Fruit fly (Drosophila melanogaster) whole organism, embryonic: ENCODE measurements around the gene Nup98-96.

ENCODE experiments used
- Abd-B ChIP-seq: fragments of 200-800 bp; sonication (Bioruptor generic); optimal IDR thresholded peaks from 2 replicates; lab custom pipeline; 2018; ENCODE audit warnings: missing biosample characterization, mild to moderate bottlenecking, missing genetic modification characterization, moderate library complexity
- Ada2b ChIP-seq: fragments of 200-800 bp; sonication (Bioruptor generic); IDR thresholded peaks from 2 replicates; pipeline ENCODE4 v1.3.6; 2022; ENCODE audit warnings: missing biosample characterization, missing genetic modification characterization
- CG12071 ChIP-seq: fragments of 200-800 bp; sonication (Bioruptor generic); optimal IDR thresholded peaks from 3 replicates; lab custom pipeline; 2018; ENCODE audit warnings: missing biosample characterization, mild to moderate bottlenecking, missing genetic modification characterization
- CG12104 ChIP-seq: fragments of 200-800 bp; sonication (Bioruptor generic); optimal IDR thresholded peaks from 3 replicates; lab custom pipeline; 2016; ENCODE audit warnings: missing biosample characterization, missing genetic modification characterization
- CG12769 ChIP-seq: fragments of 200-800 bp; sonication (Bioruptor generic); optimal IDR thresholded peaks from 2 replicates; lab custom pipeline; 2019; ENCODE audit warnings: missing biosample characterization, mild to moderate bottlenecking, missing genetic modification characterization, moderate library complexity
- CG13287 ChIP-seq: fragments of 200-800 bp; sonication (Bioruptor generic); IDR thresholded peaks from 2 replicates; pipeline ENCODE4 v1.3.6; 2022; ENCODE audit warnings: missing biosample characterization, missing genetic modification characterization; ENCODE audit not compliant: partially characterized antibody
- CG14860 ChIP-seq: fragments of 200-800 bp; sonication (Bioruptor generic); IDR thresholded peaks from 3 replicates; pipeline ENCODE4 v1.3.6; 2022; ENCODE audit warnings: missing biosample characterization, missing genetic modification characterization; ENCODE audit not compliant: partially characterized antibody
- CG16813 ChIP-seq: fragments of 200-800 bp; sonication (Bioruptor generic); IDR thresholded peaks from 3 replicates; pipeline ENCODE4 v1.3.6; 2022; ENCODE audit warnings: missing biosample characterization, missing genetic modification characterization; ENCODE audit not compliant: partially characterized antibody
- CG42726 ChIP-seq: fragments of 200-800 bp; sonication (Bioruptor generic); IDR thresholded peaks from 2 replicates; pipeline ENCODE4 v1.3.6; 2022; ENCODE audit warnings: missing biosample characterization, missing genetic modification characterization; ENCODE audit not compliant: partially characterized antibody
- CG43689 ChIP-seq: fragments of 200-800 bp; sonication (Bioruptor generic); IDR thresholded peaks from 2 replicates; pipeline ENCODE4 v1.3.6; 2022; ENCODE audit warnings: missing biosample characterization, missing genetic modification characterization
- CG4854 ChIP-seq: fragments of 200-800 bp; sonication (Bioruptor generic); optimal IDR thresholded peaks from 2 replicates; lab custom pipeline; 2016; ENCODE audit warnings: missing biosample characterization, missing genetic modification characterization, inconsistent platforms
- CG6272 ChIP-seq: fragments of 200-800 bp; sonication (Bioruptor generic); IDR thresholded peaks from 2 replicates; pipeline ENCODE4 v1.3.6; 2022; ENCODE audit warnings: missing biosample characterization, missing genetic modification characterization
- CG6854 ChIP-seq: fragments of 200-800 bp; sonication (Bioruptor generic); optimal IDR thresholded peaks from 3 replicates; lab custom pipeline; 2017; ENCODE audit warnings: missing biosample characterization, mild to moderate bottlenecking, missing genetic modification characterization
- CG7357 ChIP-seq: fragments of 200-800 bp; sonication (Bioruptor generic); IDR thresholded peaks from 3 replicates; pipeline ENCODE4 v1.3.6; 2022; ENCODE audit warnings: missing biosample characterization, missing genetic modification characterization
- Dek ChIP-seq: fragments of 200-800 bp; sonication (Bioruptor generic); optimal IDR thresholded peaks from 3 replicates; lab custom pipeline; 2019; ENCODE audit warnings: missing biosample characterization, mild to moderate bottlenecking, missing genetic modification characterization, moderate library complexity
- Eip74EF ChIP-seq, 2 experiments: fragments of 200-800 bp in 1 of 2; fragments of >200 bp in 1 of 2; sonication (Bioruptor generic) in 1 of 2; optimal IDR thresholded peaks; 2 replicates each; lab custom pipeline; 2017 to 2019; ENCODE audit warnings: missing biosample characterization in 2 of 2, missing genetic modification characterization in 2 of 2, mild to moderate bottlenecking in 1 of 2, moderate library complexity in 1 of 2
- Hmx ChIP-seq: fragments of 200-800 bp; sonication (Bioruptor generic); optimal IDR thresholded peaks from 2 replicates; lab custom pipeline; 2016; ENCODE audit warnings: missing biosample characterization, missing genetic modification characterization
- NFAT ChIP-seq: fragments of 200-800 bp; sonication (Bioruptor generic); IDR thresholded peaks from 2 replicates; pipeline ENCODE4 v1.3.6; 2022; ENCODE audit warnings: missing biosample characterization, missing genetic modification characterization
- Oaz ChIP-seq: fragments of 200-800 bp; sonication (Bioruptor generic); IDR thresholded peaks from 2 replicates; pipeline ENCODE4 v1.3.6; 2022; ENCODE audit warnings: missing biosample characterization, missing genetic modification characterization
- Opbp ChIP-seq: fragments of 200-800 bp; sonication (Bioruptor generic); IDR thresholded peaks from 3 replicates; pipeline ENCODE4 v1.3.6; 2022; ENCODE audit warnings: missing biosample characterization, missing genetic modification characterization; ENCODE audit not compliant: partially characterized antibody
- Scr ChIP-seq: fragments of 200-800 bp; sonication (Bioruptor generic); IDR thresholded peaks from 2 replicates; pipeline ENCODE4 v1.3.6; 2022; ENCODE audit warnings: missing biosample characterization, missing genetic modification characterization; ENCODE audit not compliant: partially characterized antibody
- ato ChIP-seq: fragments of 200-800 bp; sonication (Bioruptor generic); IDR thresholded peaks from 2 replicates; pipeline ENCODE4 v1.3.6; 2022; ENCODE audit warnings: missing biosample characterization, missing genetic modification characterization; ENCODE audit not compliant: partially characterized antibody
- btn ChIP-seq: fragments of 200-800 bp; sonication (Bioruptor generic); optimal IDR thresholded peaks from 2 replicates; lab custom pipeline; 2016; ENCODE audit warnings: missing biosample characterization, missing genetic modification characterization
- ci ChIP-seq: fragments of 200-800 bp; sonication (Bioruptor generic); IDR thresholded peaks from 3 replicates; pipeline ENCODE4 v1.3.6; 2022; ENCODE audit warnings: missing biosample characterization, missing genetic modification characterization
- crc ChIP-seq: fragments of 200-800 bp; sonication (Bioruptor generic); optimal IDR thresholded peaks from 2 replicates; lab custom pipeline; 2016; ENCODE audit warnings: missing biosample characterization, missing genetic modification characterization
- crol ChIP-seq: fragments of 200-800 bp; sonication (Bioruptor generic); IDR thresholded peaks from 2 replicates; pipeline ENCODE4 v1.3.6; 2022; ENCODE audit warnings: missing biosample characterization, missing genetic modification characterization
- dati ChIP-seq: fragments of 200-800 bp; sonication (Bioruptor generic); IDR thresholded peaks from 2 replicates; pipeline ENCODE4 v1.3.6; 2022; ENCODE audit warnings: missing biosample characterization, missing genetic modification characterization
- fru ChIP-seq: fragments of >200 bp; optimal IDR thresholded peaks from 2 replicates; lab custom pipeline; 2017
- ftz-f1 ChIP-seq: fragments of 200-800 bp; sonication (Bioruptor generic); optimal IDR thresholded peaks from 2 replicates; lab custom pipeline; 2016; ENCODE audit warnings: missing biosample characterization, missing genetic modification characterization
- hb ChIP-seq: fragments of 200-800 bp; sonication (Bioruptor generic); IDR thresholded peaks from 3 replicates; pipeline ENCODE4 v1.3.6; 2022; ENCODE audit warnings: missing biosample characterization, missing genetic modification characterization; ENCODE audit not compliant: partially characterized antibody
- inv ChIP-seq: fragments of 200-800 bp; sonication (Bioruptor generic); IDR thresholded peaks from 2 replicates; pipeline ENCODE4 v1.3.6; 2022; ENCODE audit warnings: missing biosample characterization, missing genetic modification characterization; ENCODE audit not compliant: partially characterized antibody
- knrl ChIP-seq: fragments of 200-800 bp; sonication (Bioruptor generic); IDR thresholded peaks from 3 replicates; pipeline ENCODE4 v1.3.6; 2022; ENCODE audit warnings: missing biosample characterization, missing genetic modification characterization; ENCODE audit not compliant: partially characterized antibody
- lilli ChIP-seq: fragments of 200-800 bp; sonication (Bioruptor generic); optimal IDR thresholded peaks from 3 replicates; lab custom pipeline; 2016; ENCODE audit warnings: missing biosample characterization, missing genetic modification characterization
- luna ChIP-seq: fragments of 200-800 bp; sonication (Bioruptor generic); optimal IDR thresholded peaks from 2 replicates; lab custom pipeline; 2016; ENCODE audit warnings: missing biosample characterization, missing genetic modification characterization
- nom ChIP-seq: fragments of 200-800 bp; sonication (Bioruptor generic); optimal IDR thresholded peaks from 2 replicates; lab custom pipeline; 2017; ENCODE audit warnings: missing biosample characterization, missing genetic modification characterization, mild to moderate bottlenecking, moderate library complexity, missing genetic modification reagents
- pan ChIP-seq, 4 experiments: fragments of >200 bp in 3 of 4; fragments of 200-800 bp in 1 of 4; sonication (Bioruptor generic) in 1 of 4; optimal IDR thresholded peaks in 3 of 4; IDR thresholded peaks in 1 of 4; 2 replicates each; pipeline versions ENCODE4 v1.3.6 to Lab custom; 2017 to 2022; ENCODE audit warnings: missing biosample characterization in 2 of 4, missing genetic modification characterization in 2 of 4, mixed read lengths in 1 of 4
- pfk ChIP-seq: fragments of 200-800 bp; sonication (Bioruptor generic); optimal IDR thresholded peaks from 2 replicates; lab custom pipeline; 2018; ENCODE audit warnings: missing biosample characterization, mild to moderate bottlenecking, missing genetic modification characterization, moderate library complexity
- schlank ChIP-seq: fragments of 200-800 bp; sonication (Bioruptor generic); optimal IDR thresholded peaks from 2 replicates; lab custom pipeline; 2018; ENCODE audit warnings: missing biosample characterization, mild to moderate bottlenecking, missing genetic modification characterization
- sd ChIP-seq: fragments of 200-800 bp; sonication (Bioruptor generic); optimal IDR thresholded peaks from 3 replicates; lab custom pipeline; 2018; ENCODE audit warnings: missing biosample characterization, mild to moderate bottlenecking, missing genetic modification characterization, moderate library complexity
- sens ChIP-seq: fragments of 200-800 bp; sonication (Bioruptor generic); peaks from one replicate; lab custom pipeline; 2016; ENCODE audit warnings: missing biosample characterization, missing genetic modification characterization
- slp2 ChIP-seq: fragments of 200-800 bp; sonication (Bioruptor generic); optimal IDR thresholded peaks from 2 replicates; lab custom pipeline; 2016; ENCODE audit warnings: missing biosample characterization, missing genetic modification characterization
- sob ChIP-seq: fragments of 200-800 bp; sonication (Bioruptor generic); IDR thresholded peaks from 2 replicates; pipeline ENCODE4 v1.3.6; 2022; ENCODE audit warnings: missing biosample characterization, missing genetic modification characterization
- sr ChIP-seq: fragments of 200-800 bp; sonication (Bioruptor generic); IDR thresholded peaks from 3 replicates; pipeline ENCODE4 v1.3.6; 2022; ENCODE audit warnings: missing biosample characterization, missing genetic modification characterization
- stc ChIP-seq: fragments of 200-800 bp; sonication (Bioruptor generic); IDR thresholded peaks from 2 replicates; pipeline ENCODE4 v1.3.6; 2022; ENCODE audit warnings: missing biosample characterization, missing genetic modification characterization
- sug ChIP-seq: fragments of 200-800 bp; optimal IDR thresholded peaks from 2 replicates; lab custom pipeline; 2019; ENCODE audit warnings: missing biosample characterization, mild to moderate bottlenecking, missing genetic modification characterization, moderate library complexity
- tna ChIP-seq: fragments of 200-800 bp; sonication (Bioruptor generic); IDR thresholded peaks from 2 replicates; pipeline ENCODE4 v1.3.6; 2022; ENCODE audit warnings: missing biosample characterization, missing genetic modification characterization; ENCODE audit not compliant: partially characterized antibody
- tx ChIP-seq: fragments of 200-800 bp; sonication (Bioruptor generic); optimal IDR thresholded peaks from 2 replicates; lab custom pipeline; 2016; ENCODE audit warnings: missing biosample characterization, missing genetic modification characterization

Gene Nup98-96

dm6 chr3R:23729632-23730471 lies 51.6 kb downstream of the Nup98-96 start (continued):
- TF ChIP-seq ftz-f1 (GFP tag; lab: Kevin White, UChicago): peak; percentile 44
- TF ChIP-seq schlank: no peak
- peak; percentile 81 for TF ChIP-seq tna
- TF ChIP-seq inv (GFP tag; lab: Robert Waterston, UW): peak; percentile 45
- no peak for TF ChIP-seq slp2 (GFP tag; lab: Kevin White, UChicago)
- TF ChIP-seq CG12071 (GFP tag; lab: Kevin White, UChicago): peak; percentile 20
- TF ChIP-seq Eip74EF (GFP tag; optimal IDR thresholded peaks at IDR 0.05; lab: Kevin White, UChicago): peak in 1 of 2 experiments; percentile 73
- TF ChIP-seq CG12769: peak; percentile 98
- TF ChIP-seq btn: no peak
- TF ChIP-seq fru: no peak
- TF ChIP-seq Opbp (GFP tag; lab: Robert Waterston, UW): peak; percentile 75
- no peak for TF ChIP-seq Hmx (GFP tag; lab: Kevin White, UChicago)
- TF ChIP-seq CG6272 (GFP tag; lab: Robert Waterston, UW): 0 out of 2 replicates have a peak, but pooled peaks have one; percentile 27
- TF ChIP-seq sug (tag; lab: Kevin White, UChicago): peak; percentile 88
- TF ChIP-seq hb: peak; percentile 53; the same call in 1 of the 3 replicates
- no peak for TF ChIP-seq crc (GFP tag; lab: Kevin White, UChicago)
- no peak for TF ChIP-seq Oaz (GFP tag; lab: Robert Waterston, UW)
- TF ChIP-seq Scr (GFP tag; lab: Robert Waterston, UW): peak; percentile 61
- peak; percentile 63; the same call in 2 of the 3 replicates for TF ChIP-seq CG14860 (GFP tag; lab: Robert Waterston, UW)
- peak; percentile 63; the same call in 2 of the 3 replicates for TF ChIP-seq ci (GFP tag; lab: Robert Waterston, UW)
- peak; percentile 9 for TF ChIP-seq lilli (GFP tag; lab: Kevin White, UChicago)
- TF ChIP-seq pfk (GFP tag; lab: Kevin White, UChicago): peak; percentile 12
- no peak for TF ChIP-seq CG12104
- peak; percentile 42 for TF ChIP-seq CG6854 (GFP tag; lab: Kevin White, UChicago)
- peak; percentile 60 for TF ChIP-seq sob (GFP tag; lab: Robert Waterston, UW)
- TF ChIP-seq sr: 0 out of 3 replicates have a peak, but pooled peaks have one; percentile 36
- peak; percentile 24 for TF ChIP-seq Dek (tag; lab: Kevin White, UChicago)
- no peak for TF ChIP-seq CG7357 (GFP tag; lab: Robert Waterston, UW)
- peak; percentile 92 for TF ChIP-seq sd (tag; lab: Kevin White, UChicago)
- TF ChIP-seq crol (GFP tag; lab: Robert Waterston, UW): peak; percentile 36; the same call in 1 of the 2 replicates
- 0 out of 2 replicates have a peak, but pooled peaks have one; percentile 32 for TF ChIP-seq stc (GFP tag; lab: Robert Waterston, UW)
- no peak for TF ChIP-seq Abd-B
- TF ChIP-seq nom: peak; percentile 61
- TF ChIP-seq knrl (GFP tag; lab: Robert Waterston, UW): peak; percentile 57
- no peak for TF ChIP-seq luna (GFP tag; lab: Kevin White, UChicago)
- TF ChIP-seq Ada2b: no peak
- TF ChIP-seq pan (optimal IDR thresholded peaks at IDR 0.05; lab: Kevin White, UChicago): no peak
- peak in 1 of 2 experiments; percentile 32 for TF ChIP-seq pan (GFP tag; optimal IDR thresholded peaks at IDR 0.05 in 1 of 2, IDR thresholded peaks at IDR 0.05 in 1 of 2)
- TF ChIP-seq NFAT (GFP tag; lab: Robert Waterston, UW): 0 out of 2 replicates have a peak, but pooled peaks have one; percentile 11
- no peak for TF ChIP-seq tx (GFP tag; lab: Kevin White, UChicago)
- TF ChIP-seq CG13287: peak; percentile 50
- peak; percentile 51; the same call in 2 of the 3 replicates for TF ChIP-seq CG16813 (GFP tag; lab: Robert Waterston, UW)
- TF ChIP-seq CG42726 (GFP tag; lab: Robert Waterston, UW): peak; percentile 84
- TF ChIP-seq dati (GFP tag; lab: Robert Waterston, UW): no peak
- peak; percentile 72 for TF ChIP-seq sens (GFP tag; lab: Kevin White, UChicago)
- TF ChIP-seq ato (GFP tag; lab: Robert Waterston, UW): peak; percentile 57; the same call in 1 of the 2 replicates
- no peak for TF ChIP-seq CG43689 (GFP tag; lab: Robert Waterston, UW)
- TF ChIP-seq CG4854 (GFP tag; lab: Kevin White, UChicago): no peak
